Fruit fly (Drosophila melanogaster) whole organism, pupa: ENCODE results near the gene PGRP-SA.

Source experiments
- CG12605 ChIP-seq: fragments of 200-800 bp; sonication (Bioruptor generic); IDR thresholded peaks from 2 replicates; pipeline ENCODE4 v1.3.6; 2022; ENCODE audit warnings: missing biosample characterization, missing genetic modification characterization
- CG17806 ChIP-seq: fragments of 200-800 bp; sonication (Bioruptor generic); optimal IDR thresholded peaks from 2 replicates; lab custom pipeline; 2018; ENCODE audit warnings: missing biosample characterization, mild to moderate bottlenecking, missing genetic modification characterization, moderate library complexity
- CG8159 ChIP-seq: fragments of 200-800 bp; sonication (Bioruptor generic); optimal IDR thresholded peaks from 3 replicates; lab custom pipeline; 2018; ENCODE audit warnings: missing biosample characterization, mild to moderate bottlenecking, missing genetic modification characterization, moderate library complexity
- CG9948 ChIP-seq: fragments of 200-800 bp; sonication (Bioruptor generic); optimal IDR thresholded peaks from 2 replicates; lab custom pipeline; 2018; ENCODE audit warnings: missing biosample characterization, mild to moderate bottlenecking, missing genetic modification characterization, moderate library complexity
- D1 ChIP-seq: fragments of 200-800 bp; sonication (Bioruptor generic); optimal IDR thresholded peaks from 2 replicates; lab custom pipeline; 2018; ENCODE audit warnings: missing biosample characterization, mild to moderate bottlenecking, missing genetic modification characterization, moderate library complexity
- fd96Ca ChIP-seq: fragments of 200-800 bp; sonication (Bioruptor generic); IDR thresholded peaks from 3 replicates; pipeline ENCODE4 v1.3.6; 2022; ENCODE audit warnings: missing biosample characterization, missing genetic modification characterization

dm6 chrX:11573529-11573928, 12.1 kb downstream of the PGRP-SA start, which contains the start of gene CG11696:
- no peak for TF ChIP-seq CG9948 (tag; lab: Kevin White, UChicago)
- TF ChIP-seq CG17806 (tag; lab: Kevin White, UChicago), result no peak
- no peak for TF ChIP-seq fd96Ca (GFP tag; lab: Robert Waterston, UW)
- no peak for TF ChIP-seq D1 (tag; lab: Kevin White, UChicago)
- no peak for TF ChIP-seq CG12605 (GFP tag; lab: Robert Waterston, UW)
- TF ChIP-seq CG8159 (tag; lab: Kevin White, UChicago), result no peak
